Fruit fly (Drosophila melanogaster): ENCODE measurements around the gene CG17327.
A peak's percentile ranks its signal among the peaks of the same experiment; 100 is the strongest.

Gene CG17327

DNA sequence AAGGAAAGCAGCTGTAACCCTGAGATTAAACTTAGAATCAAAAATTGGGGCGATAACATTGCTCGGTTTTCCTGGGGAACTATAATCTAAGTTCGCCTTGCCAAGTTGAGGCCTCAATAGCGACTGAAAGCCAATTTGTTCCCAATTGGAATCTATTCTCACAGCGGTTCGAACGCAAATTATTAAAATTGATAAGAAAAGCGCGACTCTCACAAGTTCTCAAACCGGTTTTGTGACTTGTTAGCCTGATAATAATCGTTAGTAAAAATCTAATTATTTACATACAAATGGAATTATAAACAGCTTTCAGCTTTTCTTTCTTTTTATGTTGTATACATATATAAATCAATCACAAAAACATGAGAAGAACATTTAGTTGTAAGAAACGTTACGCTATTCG lies 2.5 kb downstream of the CG17327 start, which contains the start of gene yellow-f2:
yellow-f2 (minus strand) TSS at position 101 of the 400 bp plus-strand sequence.
- no peak for TF ChIP-seq pad (GFP tag; optimal IDR thresholded peaks at IDR 0.05)
- TF ChIP-seq Mnt (GFP tag; optimal IDR thresholded peaks at IDR 0.05) = no peak
- TF ChIP-seq Clk (GFP tag; optimal IDR thresholded peaks at IDR 0.05) = no peak
- no peak for TF ChIP-seq CG7045 (GFP tag; optimal IDR thresholded peaks at IDR 0.05)
- no peak for TF ChIP-seq cnc (optimal IDR thresholded peaks at IDR 0.05)
- TF ChIP-seq tj (GFP tag; optimal IDR thresholded peaks at IDR 0.05) = no peak
- TF ChIP-seq toe (GFP tag; optimal IDR thresholded peaks at IDR 0.05) = no peak

DNA sequence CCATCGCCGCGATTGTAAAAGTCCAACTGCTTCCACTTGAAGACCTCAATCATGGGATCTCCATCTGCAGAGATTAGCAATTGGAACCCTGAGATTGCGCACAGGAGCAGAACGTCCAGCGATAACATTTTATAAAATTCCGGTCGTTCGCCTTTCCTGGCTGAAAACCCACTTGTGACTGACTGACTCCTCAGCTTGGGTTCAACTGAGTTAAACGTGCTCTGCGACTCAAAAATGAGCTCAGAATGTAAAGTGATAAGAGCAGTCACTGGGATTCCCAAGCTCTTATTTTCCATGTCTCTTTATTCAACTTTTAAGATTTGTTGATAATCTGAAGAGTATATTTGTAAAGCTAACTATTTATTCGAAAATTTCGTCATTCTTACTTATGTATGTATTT lies 4.5 kb downstream of the CG17327 start, which contains the start of gene yellow-f:
yellow-f (minus strand) TSS at position 184 of the 400 bp plus-strand sequence.
- TF ChIP-seq ovo (GFP tag; optimal IDR thresholded peaks at IDR 0.05) = no peak
- no peak for TF ChIP-seq CG33017 (tag; optimal IDR thresholded peaks at IDR 0.05)
- TF ChIP-seq Crg-1 (GFP tag; optimal IDR thresholded peaks at IDR 0.05) = no peak
- no peak for TF ChIP-seq pad (GFP tag; optimal IDR thresholded peaks at IDR 0.05)
- no peak for TF ChIP-seq CG1620 (GFP tag; optimal IDR thresholded peaks at IDR 0.05)
- TF ChIP-seq CG12768 (GFP tag; optimal IDR thresholded peaks at IDR 0.05) = no peak
- TF ChIP-seq cnc (optimal IDR thresholded peaks at IDR 0.05) = no peak
- TF ChIP-seq toe (GFP tag; optimal IDR thresholded peaks at IDR 0.05) = no peak
- TF ChIP-seq Mnt (GFP tag; optimal IDR thresholded peaks at IDR 0.05) = no peak
- TF ChIP-seq Clk (GFP tag; optimal IDR thresholded peaks at IDR 0.05) = no peak
- no peak for TF ChIP-seq Hr96 (GFP tag; optimal IDR thresholded peaks at IDR 0.05)
- TF ChIP-seq CG7045 (GFP tag; optimal IDR thresholded peaks at IDR 0.05) = no peak
- no peak for TF ChIP-seq bab1 (GFP tag; optimal IDR thresholded peaks at IDR 0.05)
- no peak for TF ChIP-seq CG11617 (GFP tag; optimal IDR thresholded peaks at IDR 0.05)
- no peak for TF ChIP-seq CG5204 (GFP tag; optimal IDR thresholded peaks at IDR 0.05)

dm6 chr3R:12988411-12988810 lies 9.1 kb downstream of the CG17327 start, which contains the start of gene CG14383:
CG14383 (minus strand) TSS chr3R:12988511.
- TF ChIP-seq cnc (optimal IDR thresholded peaks at IDR 0.05) (no peak), Clk (GFP tag; optimal IDR thresholded peaks at IDR 0.05) (no peak)

dm6 chr3R:12985828-12986530 lies 11.5 kb downstream of the CG17327 start, which contains the start of gene CG31342:
CG31342 (plus strand) TSS chr3R:12986041.
- no peak for TF ChIP-seq toe (GFP tag; optimal IDR thresholded peaks at IDR 0.05)
- peak; percentile 50 for TF ChIP-seq CG33017 (tag; optimal IDR thresholded peaks at IDR 0.05)
- TF ChIP-seq cic (GFP tag; optimal IDR thresholded peaks at IDR 0.05) = no peak
- TF ChIP-seq kay (GFP tag; ENCODE audit: borderline replicate concordance) = no peak
- TF ChIP-seq cnc (optimal IDR thresholded peaks at IDR 0.05) = no peak
- no peak for TF ChIP-seq CG12768 (GFP tag; optimal IDR thresholded peaks at IDR 0.05)
- peak; percentile 40 for TF ChIP-seq CG7045 (GFP tag; optimal IDR thresholded peaks at IDR 0.05)
- no peak for TF ChIP-seq CG1620 (GFP tag; optimal IDR thresholded peaks at IDR 0.05)
- TF ChIP-seq CG5204 (GFP tag; optimal IDR thresholded peaks at IDR 0.05) = no peak
- TF ChIP-seq Hr96 (GFP tag; optimal IDR thresholded peaks at IDR 0.05) = no peak
- no peak for TF ChIP-seq Mnt (GFP tag; optimal IDR thresholded peaks at IDR 0.05)
- no peak for TF ChIP-seq pad (GFP tag; optimal IDR thresholded peaks at IDR 0.05)
- TF ChIP-seq CG14711 (tag; optimal IDR thresholded peaks at IDR 0.05) = peak; percentile 59
- peak; percentile 5 for TF ChIP-seq tj (GFP tag; optimal IDR thresholded peaks at IDR 0.05)
- peak; percentile 59 for TF ChIP-seq CG7101 (tag; optimal IDR thresholded peaks at IDR 0.05)
- TF ChIP-seq CG11617 (GFP tag; optimal IDR thresholded peaks at IDR 0.05) = peak; percentile 34
- TF ChIP-seq Clk (GFP tag; optimal IDR thresholded peaks at IDR 0.05) = no peak
- TF ChIP-seq bab1 (GFP tag; optimal IDR thresholded peaks at IDR 0.05) = peak; percentile 70
- TF ChIP-seq Crg-1 (GFP tag; optimal IDR thresholded peaks at IDR 0.05) = no peak
- TF ChIP-seq ovo (GFP tag; optimal IDR thresholded peaks at IDR 0.05) = no peak

- peak; percentile 78 for TF ChIP-seq cic (GFP tag; optimal IDR thresholded peaks at IDR 0.05)
- TF ChIP-seq toe (GFP tag; optimal IDR thresholded peaks at IDR 0.05) = no peak
- TF ChIP-seq Clk (GFP tag; optimal IDR thresholded peaks at IDR 0.05) = no peak
- peak; percentile 98 for TF ChIP-seq kay (GFP tag; ENCODE audit: borderline replicate concordance)
- no peak for TF ChIP-seq cnc (optimal IDR thresholded peaks at IDR 0.05)
- TF ChIP-seq Mnt (GFP tag; optimal IDR thresholded peaks at IDR 0.05) = peak; percentile 24
These were observed 14.4 kb downstream of the CG17327 start for dm6 chr3R:12982982-12983633.

dm6 chr3R:12982167-12982981 lies 15.2 kb downstream of the CG17327 start:
- TF ChIP-seq pad (GFP tag; optimal IDR thresholded peaks at IDR 0.05) = peak; percentile 47
- peak; percentile 35 for TF ChIP-seq Crg-1 (GFP tag; optimal IDR thresholded peaks at IDR 0.05)
- peak; percentile 13 for TF ChIP-seq CG1620 (GFP tag; optimal IDR thresholded peaks at IDR 0.05)
- no peak for TF ChIP-seq cnc (optimal IDR thresholded peaks at IDR 0.05)
- peak; percentile 72 for TF ChIP-seq ovo (GFP tag; optimal IDR thresholded peaks at IDR 0.05)
- peak; percentile 75 for TF ChIP-seq CG5204 (GFP tag; optimal IDR thresholded peaks at IDR 0.05)
- TF ChIP-seq cic (GFP tag; optimal IDR thresholded peaks at IDR 0.05) = peak; percentile 91
- peak; percentile 83 for TF ChIP-seq CG11617 (GFP tag; optimal IDR thresholded peaks at IDR 0.05)
- TF ChIP-seq CG7045 (GFP tag; optimal IDR thresholded peaks at IDR 0.05) = peak; percentile 44
- TF ChIP-seq CG7101 (tag; optimal IDR thresholded peaks at IDR 0.05) = peak; percentile 81
- peak; percentile 93 for TF ChIP-seq CG14711 (tag; optimal IDR thresholded peaks at IDR 0.05)
- TF ChIP-seq Clk (GFP tag; optimal IDR thresholded peaks at IDR 0.05) = peak; percentile 76
- peak; percentile 54 for TF ChIP-seq kay (GFP tag; ENCODE audit: borderline replicate concordance)
- TF ChIP-seq toe (GFP tag; optimal IDR thresholded peaks at IDR 0.05) = peak; percentile 56
- peak; percentile 82 for TF ChIP-seq CG33017 (tag; optimal IDR thresholded peaks at IDR 0.05)
- TF ChIP-seq Hr96 (GFP tag; optimal IDR thresholded peaks at IDR 0.05) = no peak
- peak; percentile 44 for TF ChIP-seq Mnt (GFP tag; optimal IDR thresholded peaks at IDR 0.05)
- peak; percentile 72 for TF ChIP-seq bab1 (GFP tag; optimal IDR thresholded peaks at IDR 0.05)
- peak; percentile 80 for TF ChIP-seq CG12768 (GFP tag; optimal IDR thresholded peaks at IDR 0.05)
- TF ChIP-seq tj (GFP tag; optimal IDR thresholded peaks at IDR 0.05) = peak; percentile 89
